Worm (Caenorhabditis elegans) whole organism, L3 larva: ENCODE measurements around the gene K12H6.8.

ENCODE experiments used
- elt-2 ChIP-seq: sonication (generic microtip); optimal IDR thresholded peaks from 2 replicates; lab custom pipeline; 2016; ENCODE audit warnings: missing genetic modification reagents, mild to moderate bottlenecking, missing genetic modification characterization, missing compliant biosample characterization
- fkh-10 ChIP-seq: sonication (generic microtip); optimal IDR thresholded peaks from 2 replicates; lab custom pipeline; 2017; ENCODE audit warnings: missing biosample characterization, missing genetic modification reagents, missing genetic modification characterization
- nhr-11 ChIP-seq: fragments of 150-350 bp; optimal IDR thresholded peaks from 2 replicates; lab custom pipeline; 2014; ENCODE audit warnings: missing biosample characterization, missing genetic modification characterization
- nhr-12 ChIP-seq: fragments of 150-350 bp; optimal IDR thresholded peaks from 2 replicates; lab custom pipeline; 2014; ENCODE audit warnings: missing biosample characterization, missing genetic modification characterization
- nhr-25 ChIP-seq: sonication (generic microtip); optimal IDR thresholded peaks from 2 replicates; lab custom pipeline; 2017; ENCODE audit warnings: missing biosample characterization, missing genetic modification characterization
- nhr-76 ChIP-seq: fragments of 150-350 bp; sonication (generic microtip); optimal IDR thresholded peaks from 5 replicates; lab custom pipeline; 2014; ENCODE audit warnings: missing biosample characterization, missing genetic modification characterization
- skn-1 ChIP-seq: fragments of 150-350 bp; optimal IDR thresholded peaks from 2 replicates; lab custom pipeline; 2014; ENCODE audit warnings: missing biosample characterization, missing genetic modification characterization
- unc-62 ChIP-seq: fragments of 150-350 bp; sonication (generic microtip); optimal IDR thresholded peaks from 4 replicates; lab custom pipeline; 2014; ENCODE audit warnings: missing biosample characterization, missing genetic modification reagents, missing genetic modification characterization

- TF ChIP-seq nhr-76 (no peak), skn-1 (tag; lab: Kevin White, UChicago) (no peak), fkh-10 (no peak), unc-62 (no peak), nhr-11 (tag; lab: Kevin White, UChicago) (no peak), nhr-12 (no peak), elt-2 (tag; lab: Kevin White, UChicago) (no peak), nhr-25 (tag; lab: Kevin White, UChicago) (no peak)
These were observed 23.5 kb upstream of the K12H6.8 start for ce11 chrII:2804245-2804644.
